Fruit fly (Drosophila melanogaster) whole organism, embryonic: Measurements from ENCODE around the gene CG10866.

Experiments
- CG11085 ChIP-seq: fragments of 200-800 bp; sonication (Bioruptor generic); IDR thresholded peaks from 2 replicates; pipeline ENCODE4 v1.3.6; 2022; ENCODE audit warnings: missing biosample characterization, missing genetic modification characterization
- CG11504 ChIP-seq: fragments of 200-800 bp; sonication (Bioruptor generic); optimal IDR thresholded peaks from 3 replicates; lab custom pipeline; 2019; ENCODE audit warnings: missing biosample characterization, mild to moderate bottlenecking, missing genetic modification characterization, moderate library complexity
- CG11695 ChIP-seq: fragments of 200-800 bp; sonication (Bioruptor generic); IDR thresholded peaks from 3 replicates; pipeline ENCODE4 v1.3.6; 2022; ENCODE audit warnings: missing biosample characterization, missing genetic modification characterization
- CG12769 ChIP-seq: fragments of 200-800 bp; sonication (Bioruptor generic); optimal IDR thresholded peaks from 2 replicates; lab custom pipeline; 2019; ENCODE audit warnings: missing biosample characterization, mild to moderate bottlenecking, missing genetic modification characterization, moderate library complexity
- CG14014 ChIP-seq: fragments of 200-800 bp; sonication (Bioruptor generic); IDR thresholded peaks from 2 replicates; pipeline ENCODE4 v1.3.6; 2022; ENCODE audit warnings: missing biosample characterization, missing genetic modification characterization
- CG17186 ChIP-seq: fragments of 200-800 bp; sonication (Bioruptor generic); optimal IDR thresholded peaks from 3 replicates; lab custom pipeline; 2017; ENCODE audit warnings: missing biosample characterization, missing genetic modification reagents, missing genetic modification characterization
- CG17912 ChIP-seq: fragments of 200-800 bp; sonication (Bioruptor generic); optimal IDR thresholded peaks from 2 replicates; lab custom pipeline; 2018; ENCODE audit warnings: missing biosample characterization, mild to moderate bottlenecking, missing genetic modification characterization
- CG18476 ChIP-seq: fragments of 200-800 bp; sonication (Bioruptor generic); optimal IDR thresholded peaks from 2 replicates; lab custom pipeline; 2016; ENCODE audit warnings: missing biosample characterization, mild to moderate bottlenecking, missing genetic modification characterization
- CG2678 ChIP-seq: fragments of 200-800 bp; sonication (Bioruptor generic); optimal IDR thresholded peaks from 3 replicates; lab custom pipeline; 2019; ENCODE audit warnings: missing biosample characterization, mild to moderate bottlenecking, missing genetic modification characterization, moderate library complexity
- CG30020 ChIP-seq: fragments of 200-800 bp; optimal IDR thresholded peaks from 2 replicates; lab custom pipeline; 2019; ENCODE audit warnings: missing biosample characterization, mild to moderate bottlenecking, missing genetic modification characterization, moderate library complexity
- CG3407 ChIP-seq: fragments of 200-800 bp; sonication (Bioruptor generic); optimal IDR thresholded peaks from 2 replicates; lab custom pipeline; 2018; ENCODE audit warnings: missing biosample characterization, mild to moderate bottlenecking, missing genetic modification characterization
- CG4360 ChIP-seq: fragments of 200-800 bp; sonication (Bioruptor generic); IDR thresholded peaks from 2 replicates; pipeline ENCODE4 v1.3.6; 2022; ENCODE audit warnings: missing biosample characterization, missing genetic modification characterization
- CG6175 ChIP-seq: fragments of 200-800 bp; sonication (Bioruptor generic); IDR thresholded peaks from 3 replicates; pipeline ENCODE4 v1.3.6; 2022; ENCODE audit warnings: missing biosample characterization, missing genetic modification characterization
- CG8478 ChIP-seq: fragments of >200 bp; optimal IDR thresholded peaks from 2 replicates; lab custom pipeline; 2018
- CG9727 ChIP-seq: fragments of 200-800 bp; sonication (Bioruptor generic); optimal IDR thresholded peaks from 3 replicates; lab custom pipeline; 2017; ENCODE audit warnings: missing biosample characterization, mild to moderate bottlenecking, missing genetic modification characterization
- Elba2 ChIP-seq: fragments of 200-800 bp; sonication (Bioruptor generic); optimal IDR thresholded peaks from 3 replicates; lab custom pipeline; 2016; ENCODE audit warnings: missing biosample characterization, missing genetic modification characterization
- Fer2 ChIP-seq: fragments of 200-800 bp; sonication (Bioruptor generic); optimal IDR thresholded peaks from 2 replicates; lab custom pipeline; 2018; ENCODE audit warnings: missing biosample characterization, mild to moderate bottlenecking, missing genetic modification characterization, moderate library complexity
- HLH4C ChIP-seq: fragments of 200-800 bp; sonication (Bioruptor generic); IDR thresholded peaks from 3 replicates; pipeline ENCODE4 v1.3.6; 2022; ENCODE audit warnings: missing biosample characterization, missing genetic modification characterization; ENCODE audit not compliant: partially characterized antibody
- Oli ChIP-seq: fragments of 200-800 bp; sonication (Bioruptor generic); optimal IDR thresholded peaks from 2 replicates; lab custom pipeline; 2018; ENCODE audit warnings: missing biosample characterization, mild to moderate bottlenecking, missing genetic modification characterization, moderate library complexity
- Pdp1 ChIP-seq, 2 experiments: fragments of 200-800 bp; sonication (Bioruptor generic); optimal IDR thresholded peaks; 3 replicates each; lab custom pipeline; 2016; ENCODE audit warnings: missing biosample characterization in 2 of 2, missing genetic modification characterization in 2 of 2, mild to moderate bottlenecking in 1 of 2, moderate library complexity in 1 of 2
- Sry-δ ChIP-seq: fragments of 200-800 bp; sonication (Bioruptor generic); optimal IDR thresholded peaks from 2 replicates; lab custom pipeline; 2016; ENCODE audit warnings: missing biosample characterization, missing genetic modification characterization
- Trl ChIP-seq, 3 experiments: fragments of >200 bp in 2 of 3; fragments of 200-800 bp in 1 of 3; sonication (Bioruptor generic) in 1 of 3; optimal IDR thresholded peaks; 2 replicates in 1 of 3; 3 replicates in 2 of 3; lab custom pipeline; 2016 to 2017; ENCODE audit warnings: missing biosample characterization in 1 of 3, missing genetic modification characterization in 1 of 3
- ato ChIP-seq: fragments of 200-800 bp; sonication (Bioruptor generic); IDR thresholded peaks from 2 replicates; pipeline ENCODE4 v1.3.6; 2022; ENCODE audit warnings: missing biosample characterization, missing genetic modification characterization; ENCODE audit not compliant: partially characterized antibody
- bigmax ChIP-seq: fragments of 200-800 bp; sonication (Bioruptor generic); optimal IDR thresholded peaks from 2 replicates; lab custom pipeline; 2018; ENCODE audit warnings: missing biosample characterization, mild to moderate bottlenecking, missing genetic modification characterization
- cg ChIP-seq: fragments of 200-800 bp; sonication (Bioruptor generic); optimal IDR thresholded peaks from 3 replicates; lab custom pipeline; 2019; ENCODE audit warnings: missing biosample characterization, mild to moderate bottlenecking, missing genetic modification characterization, moderate library complexity
- danr ChIP-seq: fragments of 200-800 bp; sonication (Bioruptor generic); IDR thresholded peaks from 2 replicates; pipeline ENCODE4 v1.3.6; 2022; ENCODE audit warnings: missing biosample characterization, missing genetic modification characterization
- dimm ChIP-seq: fragments of 200-800 bp; sonication (Bioruptor generic); IDR thresholded peaks from 2 replicates; pipeline ENCODE4 v1.3.6; 2022; ENCODE audit warnings: missing biosample characterization, missing genetic modification characterization
- disco-r ChIP-seq: fragments of 200-800 bp; sonication (Bioruptor generic); optimal IDR thresholded peaks from 2 replicates; lab custom pipeline; 2016; ENCODE audit warnings: missing biosample characterization, missing genetic modification characterization
- emc ChIP-seq: fragments of 200-800 bp; sonication (Bioruptor generic); optimal IDR thresholded peaks from 2 replicates; lab custom pipeline; 2016; ENCODE audit warnings: missing biosample characterization, missing genetic modification characterization
- ems ChIP-seq: fragments of 200-800 bp; sonication (Bioruptor generic); optimal IDR thresholded peaks from 3 replicates; lab custom pipeline; 2016; ENCODE audit warnings: missing biosample characterization, missing genetic modification characterization
- eve ChIP-seq, 2 experiments: fragments of >200 bp; optimal IDR thresholded peaks; 2 replicates each; lab custom pipeline; 2017; ENCODE audit warnings: missing biosample characterization in 2 of 2, missing genetic modification characterization in 2 of 2
- ind ChIP-seq: fragments of 200-800 bp; sonication (Bioruptor generic); optimal IDR thresholded peaks from 3 replicates; lab custom pipeline; 2016; ENCODE audit warnings: missing biosample characterization, missing genetic modification characterization
- insv ChIP-seq, 2 experiments: fragments of 200-800 bp; sonication (Bioruptor generic); optimal IDR thresholded peaks; 3 replicates each; lab custom pipeline; 2016 to 2018; ENCODE audit warnings: missing biosample characterization in 2 of 2, missing genetic modification characterization in 2 of 2
- jigr1 ChIP-seq: fragments of 200-800 bp; sonication (Bioruptor generic); IDR thresholded peaks from 3 replicates; pipeline ENCODE4 v1.3.6; 2022; ENCODE audit warnings: missing biosample characterization, missing genetic modification characterization
- luna ChIP-seq: fragments of 200-800 bp; sonication (Bioruptor generic); optimal IDR thresholded peaks from 2 replicates; lab custom pipeline; 2016; ENCODE audit warnings: missing biosample characterization, missing genetic modification characterization
- mirr ChIP-seq: fragments of 200-800 bp; sonication (Bioruptor generic); optimal IDR thresholded peaks from 3 replicates; lab custom pipeline; 2018; ENCODE audit warnings: missing biosample characterization, mild to moderate bottlenecking, missing genetic modification characterization
- pfk ChIP-seq: fragments of 200-800 bp; sonication (Bioruptor generic); optimal IDR thresholded peaks from 2 replicates; lab custom pipeline; 2018; ENCODE audit warnings: missing biosample characterization, mild to moderate bottlenecking, missing genetic modification characterization, moderate library complexity
- psq ChIP-seq: fragments of 200-800 bp; sonication (Bioruptor generic); optimal IDR thresholded peaks from 2 replicates; lab custom pipeline; 2017; ENCODE audit warnings: missing biosample characterization, missing genetic modification characterization
- salm ChIP-seq: fragments of 200-800 bp; sonication (Bioruptor generic); optimal IDR thresholded peaks from 2 replicates; lab custom pipeline; 2018; ENCODE audit warnings: missing biosample characterization, mild to moderate bottlenecking, missing genetic modification characterization
- sens ChIP-seq: fragments of 200-800 bp; sonication (Bioruptor generic); peaks from one replicate; lab custom pipeline; 2016; ENCODE audit warnings: missing biosample characterization, missing genetic modification characterization
- slou ChIP-seq: fragments of 200-800 bp; sonication (Bioruptor generic); optimal IDR thresholded peaks from 3 replicates; lab custom pipeline; 2016; ENCODE audit warnings: missing biosample characterization, missing genetic modification characterization
- so ChIP-seq: fragments of 200-800 bp; sonication (Bioruptor generic); IDR thresholded peaks from 3 replicates; pipeline ENCODE4 v1.3.6; 2022; ENCODE audit warnings: missing biosample characterization, missing genetic modification characterization
- sr ChIP-seq: fragments of 200-800 bp; sonication (Bioruptor generic); IDR thresholded peaks from 3 replicates; pipeline ENCODE4 v1.3.6; 2022; ENCODE audit warnings: missing biosample characterization, missing genetic modification characterization
- sug ChIP-seq: fragments of 200-800 bp; optimal IDR thresholded peaks from 2 replicates; lab custom pipeline; 2019; ENCODE audit warnings: missing biosample characterization, mild to moderate bottlenecking, missing genetic modification characterization, moderate library complexity
- trem ChIP-seq: fragments of 200-800 bp; optimal IDR thresholded peaks from 3 replicates; lab custom pipeline; 2019; ENCODE audit warnings: missing biosample characterization, mild to moderate bottlenecking, missing genetic modification characterization, moderate library complexity
- vvl ChIP-seq: fragments of 200-800 bp; sonication (Bioruptor generic); IDR thresholded peaks from 2 replicates; pipeline ENCODE4 v1.3.6; 2022; ENCODE audit warnings: missing biosample characterization, missing genetic modification characterization
- wek ChIP-seq: fragments of 200-800 bp; sonication (Bioruptor generic); optimal IDR thresholded peaks from 3 replicates; lab custom pipeline; 2018; ENCODE audit warnings: missing biosample characterization, mild to moderate bottlenecking, missing genetic modification characterization, moderate library complexity
- zfh2 ChIP-seq: fragments of 200-800 bp; sonication (Bioruptor generic); optimal IDR thresholded peaks from 2 replicates; lab custom pipeline; 2016; ENCODE audit warnings: missing biosample characterization, missing genetic modification characterization

Gene CG10866

DNA sequence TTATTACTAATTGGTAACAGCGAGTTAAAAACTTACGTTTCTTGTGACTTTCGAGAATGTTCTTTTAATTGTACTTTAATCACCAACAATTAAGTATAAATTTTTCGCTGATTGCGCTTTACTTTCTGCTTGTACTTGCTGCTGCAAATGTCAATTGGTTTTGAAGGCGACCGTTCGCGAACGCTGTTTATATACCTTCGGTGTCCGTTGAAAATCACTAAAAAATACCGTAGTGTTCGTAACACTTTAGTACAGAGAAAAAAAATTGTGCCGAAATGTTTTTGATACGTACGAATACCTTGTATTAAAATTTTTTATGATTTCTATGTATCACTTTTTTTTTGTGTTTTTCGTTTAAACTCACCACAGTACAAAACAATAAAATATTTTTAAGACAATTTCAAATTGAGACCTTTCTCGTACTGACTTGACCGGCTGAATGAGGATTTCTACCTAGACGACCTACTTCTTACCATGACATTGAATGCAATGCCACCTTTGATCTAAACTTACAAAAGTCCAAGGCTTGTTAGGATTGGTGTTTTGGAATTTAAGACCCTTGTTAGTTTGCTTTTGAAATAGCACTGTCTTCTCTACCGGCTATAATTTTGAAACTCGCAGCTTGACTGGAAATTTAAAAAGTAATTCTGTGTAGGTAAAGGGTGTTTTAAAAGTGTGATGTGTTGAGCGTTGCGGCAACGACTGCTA, 35.1 kb downstream of the CG10866 start, which contains the start of gene Ubi-p63E (continued):
- TF ChIP-seq dimm (GFP tag; lab: Robert Waterston, UW) (no peak), sug (tag; lab: Kevin White, UChicago) (peak; percentile 12), CG8478 (no peak), bigmax (GFP tag; lab: Kevin White, UChicago) (peak; percentile 21), sr (GFP tag; lab: Robert Waterston, UW) (no peak), CG30020 (tag; lab: Kevin White, UChicago) (no peak), CG11695 (no peak), ind (peak; percentile 73)

DNA sequence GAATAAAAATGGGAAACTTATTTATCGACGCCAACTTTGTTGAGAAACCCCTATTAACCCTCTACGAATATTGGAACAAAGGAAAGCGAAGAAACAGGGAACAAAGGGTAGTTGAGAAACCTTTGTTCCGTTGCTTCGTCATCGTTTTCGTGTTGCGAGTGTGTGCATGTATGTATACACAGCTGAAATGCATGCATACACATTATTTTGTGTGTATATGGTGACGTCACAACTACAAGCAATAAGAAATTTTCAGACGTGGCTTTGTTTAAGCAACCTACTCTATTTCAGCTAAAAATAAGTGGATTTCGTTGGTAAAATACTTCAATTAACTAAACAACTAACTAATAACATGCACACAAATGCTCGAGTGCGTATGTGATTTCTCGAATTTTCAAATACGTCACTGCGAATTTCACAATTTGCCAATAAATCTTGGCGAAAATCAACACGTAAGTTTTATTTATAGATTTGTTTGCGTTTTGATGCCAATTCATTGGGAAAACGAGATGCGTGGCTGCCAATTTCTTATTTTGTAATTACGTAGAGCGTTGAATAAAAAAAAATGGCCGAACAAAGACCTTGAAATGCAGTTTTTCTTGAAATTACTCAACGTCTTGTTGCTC, 35.8 kb downstream of the CG10866 start:
- peak in 1 of 2 experiments; percentile 76 for TF ChIP-seq eve (GFP tag; optimal IDR thresholded peaks at IDR 0.05; lab: Kevin White, UChicago)
- no peak for TF ChIP-seq CG17186 (GFP tag; lab: Kevin White, UChicago)
- TF ChIP-seq trem, result no peak
- no peak for TF ChIP-seq CG14014 (GFP tag; lab: Robert Waterston, UW)
- TF ChIP-seq mirr (GFP tag; lab: Kevin White, UChicago), result peak; percentile 39
- TF ChIP-seq Fer2 (tag; lab: Kevin White, UChicago), result no peak
- no peak for TF ChIP-seq Oli (tag; lab: Kevin White, UChicago)
- peak; percentile 76 for TF ChIP-seq psq (GFP tag; lab: Kevin White, UChicago)
- TF ChIP-seq wek, result peak; percentile 27
- TF ChIP-seq CG18476 (GFP tag; lab: Kevin White, UChicago), result no peak
- no peak for TF ChIP-seq vvl (GFP tag; lab: Robert Waterston, UW)
- no peak for TF ChIP-seq insv (GFP tag; optimal IDR thresholded peaks at IDR 0.05; lab: Kevin White, UChicago)
- peak; percentile 46 for TF ChIP-seq Elba2 (GFP tag; lab: Kevin White, UChicago)
- TF ChIP-seq CG11085 (GFP tag; lab: Robert Waterston, UW), result no peak
- peak in 1 of 2 experiments; percentile 41 for TF ChIP-seq Pdp1 (GFP tag; optimal IDR thresholded peaks at IDR 0.05; lab: Kevin White, UChicago)
- no peak for TF ChIP-seq zfh2 (GFP tag; lab: Kevin White, UChicago)
- peak; percentile 62 for TF ChIP-seq sens (GFP tag; lab: Kevin White, UChicago)
- TF ChIP-seq CG11504 (tag; lab: Kevin White, UChicago), result peak; percentile 64
- peak; percentile 61 for TF ChIP-seq pfk
- no peak for TF ChIP-seq danr (GFP tag; lab: Robert Waterston, UW)
- no peak for TF ChIP-seq CG3407 (GFP tag; lab: Kevin White, UChicago)
- no peak for TF ChIP-seq luna (GFP tag; lab: Kevin White, UChicago)
- peak; percentile 84 for TF ChIP-seq cg (GFP tag; lab: Kevin White, UChicago)
- no peak for TF ChIP-seq disco-r
- peak; percentile 3 for TF ChIP-seq ems (GFP tag; lab: Kevin White, UChicago)
- no peak for TF ChIP-seq so
- TF ChIP-seq CG12769, result peak; percentile 35
- TF ChIP-seq CG6175 (GFP tag; lab: Robert Waterston, UW), result no peak
- no peak for TF ChIP-seq CG2678 (tag; lab: Kevin White, UChicago)
- no peak for TF ChIP-seq slou (GFP tag; lab: Kevin White, UChicago)
- no peak for TF ChIP-seq CG4360
- no peak for TF ChIP-seq Sry-δ (GFP tag; lab: Kevin White, UChicago)
- TF ChIP-seq HLH4C, result no peak
- TF ChIP-seq emc (GFP tag; lab: Kevin White, UChicago), result no peak
- TF ChIP-seq CG9727 (GFP tag; lab: Kevin White, UChicago), result no peak
- no peak for TF ChIP-seq Trl (optimal IDR thresholded peaks at IDR 0.05; lab: Kevin White, UChicago)
- no peak for TF ChIP-seq Trl (GFP tag; optimal IDR thresholded peaks at IDR 0.05; lab: Kevin White, UChicago)
- peak; percentile 34 for TF ChIP-seq CG17912
- no peak for TF ChIP-seq salm
- TF ChIP-seq jigr1 (GFP tag; lab: Robert Waterston, UW), result no peak
- no peak for TF ChIP-seq ato
